Fruit fly (Drosophila melanogaster) whole organism, embryonic: ENCODE measurements around the gene CG43291.

ENCODE experiments used
- Blimp-1 ChIP-seq: fragments of 200-800 bp; sonication (Bioruptor generic); optimal IDR thresholded peaks from 3 replicates; lab custom pipeline; 2018; ENCODE audit warnings: missing biosample characterization, missing genetic modification characterization, mild to moderate bottlenecking, moderate library complexity, missing genetic modification reagents
- Bteb2 ChIP-seq: fragments of 200-800 bp; sonication (Bioruptor generic); optimal IDR thresholded peaks from 2 replicates; lab custom pipeline; 2016; ENCODE audit warnings: missing biosample characterization, missing genetic modification characterization
- CG10209 ChIP-seq: fragments of 200-800 bp; sonication (Bioruptor generic); optimal IDR thresholded peaks from 3 replicates; lab custom pipeline; 2017; ENCODE audit warnings: missing biosample characterization, mild to moderate bottlenecking, missing genetic modification characterization, missing genetic modification reagents
- CG11560 ChIP-seq: fragments of 200-800 bp; sonication (Bioruptor generic); IDR thresholded peaks from 3 replicates; pipeline ENCODE4 v1.3.6; 2022; ENCODE audit warnings: missing biosample characterization, missing genetic modification characterization
- CG11695 ChIP-seq: fragments of 200-800 bp; sonication (Bioruptor generic); IDR thresholded peaks from 3 replicates; pipeline ENCODE4 v1.3.6; 2022; ENCODE audit warnings: missing biosample characterization, missing genetic modification characterization
- CG11723 ChIP-seq: fragments of 200-800 bp; sonication (Bioruptor generic); optimal IDR thresholded peaks from 2 replicates; lab custom pipeline; 2017; ENCODE audit warnings: missing biosample characterization, mild to moderate bottlenecking, missing genetic modification characterization
- CG12744 ChIP-seq: fragments of 200-800 bp; sonication (Bioruptor generic); optimal IDR thresholded peaks from 2 replicates; lab custom pipeline; 2016; ENCODE audit warnings: missing biosample characterization, missing genetic modification characterization
- CG15601 ChIP-seq: fragments of 200-800 bp; sonication (Bioruptor generic); optimal IDR thresholded peaks from 3 replicates; lab custom pipeline; 2019; ENCODE audit warnings: missing biosample characterization, mild to moderate bottlenecking, missing genetic modification characterization, moderate library complexity
- CG1792 ChIP-seq: fragments of 200-800 bp; sonication (Bioruptor generic); optimal IDR thresholded peaks from 2 replicates; lab custom pipeline; 2016; ENCODE audit warnings: missing biosample characterization, missing genetic modification characterization
- CG18262 ChIP-seq: fragments of 200-800 bp; optimal IDR thresholded peaks from 3 replicates; lab custom pipeline; 2019; ENCODE audit warnings: missing biosample characterization, mild to moderate bottlenecking, missing genetic modification characterization, moderate library complexity
- CG1832 ChIP-seq: fragments of 200-800 bp; sonication (Bioruptor generic); optimal IDR thresholded peaks from 2 replicates; lab custom pipeline; 2017; ENCODE audit warnings: missing biosample characterization, mild to moderate bottlenecking, missing genetic modification characterization, inconsistent platforms
- CG3726 ChIP-seq: fragments of 200-800 bp; sonication (Bioruptor generic); IDR thresholded peaks from 3 replicates; pipeline ENCODE4, ENCODE4 v1.3.6; 2022; ENCODE audit warnings: missing biosample characterization, missing genetic modification characterization
- CG4730 ChIP-seq: fragments of 200-800 bp; sonication (Bioruptor generic); IDR thresholded peaks from 2 replicates; pipeline ENCODE4 v1.3.6; 2022; ENCODE audit warnings: missing biosample characterization, missing genetic modification characterization
- CG5953 ChIP-seq: fragments of 200-800 bp; sonication (Bioruptor generic); IDR thresholded peaks from 2 replicates; pipeline ENCODE4 v1.3.6; 2022; ENCODE audit warnings: missing biosample characterization, missing genetic modification characterization
- CG6254 ChIP-seq: fragments of 200-800 bp; sonication (Bioruptor generic); optimal IDR thresholded peaks from 3 replicates; lab custom pipeline; 2017; ENCODE audit warnings: mild to moderate bottlenecking, missing biosample characterization, missing genetic modification reagents, missing genetic modification characterization
- CG6791 ChIP-seq: fragments of 200-800 bp; sonication (Bioruptor generic); IDR thresholded peaks from 3 replicates; pipeline ENCODE4 v1.3.6; 2022; ENCODE audit warnings: missing biosample characterization, missing genetic modification characterization; ENCODE audit not compliant: partially characterized antibody
- CG7357 ChIP-seq: fragments of 200-800 bp; sonication (Bioruptor generic); IDR thresholded peaks from 3 replicates; pipeline ENCODE4 v1.3.6; 2022; ENCODE audit warnings: missing biosample characterization, missing genetic modification characterization
- CG7372 ChIP-seq: fragments of 200-800 bp; sonication (Bioruptor generic); IDR thresholded peaks from 2 replicates; pipeline ENCODE4 v1.3.6; 2022; ENCODE audit warnings: missing biosample characterization, missing genetic modification characterization
- CG9876 ChIP-seq: fragments of 200-800 bp; sonication (Bioruptor generic); optimal IDR thresholded peaks from 2 replicates; lab custom pipeline; 2016; ENCODE audit warnings: missing biosample characterization, missing genetic modification characterization
- Camta ChIP-seq: fragments of 200-800 bp; sonication (Bioruptor generic); optimal IDR thresholded peaks from 2 replicates; lab custom pipeline; 2016; ENCODE audit warnings: missing biosample characterization, missing genetic modification characterization
- Doc3 ChIP-seq: fragments of 200-800 bp; sonication (Bioruptor generic); IDR thresholded peaks from 3 replicates; pipeline ENCODE4 v1.3.6; 2022; ENCODE audit warnings: missing biosample characterization, missing genetic modification characterization; ENCODE audit not compliant: partially characterized antibody
- Fer3 ChIP-seq: fragments of 200-800 bp; sonication (Bioruptor generic); optimal IDR thresholded peaks from 2 replicates; lab custom pipeline; 2018; ENCODE audit warnings: missing biosample characterization, mild to moderate bottlenecking, missing genetic modification characterization, moderate library complexity
- Hey ChIP-seq: fragments of 200-800 bp; sonication (Bioruptor generic); optimal IDR thresholded peaks from 3 replicates; lab custom pipeline; 2018; ENCODE audit warnings: missing biosample characterization, mild to moderate bottlenecking, missing genetic modification characterization
- Hmx ChIP-seq: fragments of 200-800 bp; sonication (Bioruptor generic); optimal IDR thresholded peaks from 2 replicates; lab custom pipeline; 2016; ENCODE audit warnings: missing biosample characterization, missing genetic modification characterization
- Hr3 ChIP-seq: fragments of 200-800 bp; sonication (Bioruptor generic); optimal IDR thresholded peaks from 3 replicates; lab custom pipeline; 2016; ENCODE audit warnings: missing biosample characterization, missing genetic modification characterization
- Kr ChIP-seq: fragments of 200-800 bp; sonication (Bioruptor generic); optimal IDR thresholded peaks from 2 replicates; lab custom pipeline; 2017; ENCODE audit warnings: missing biosample characterization, mild to moderate bottlenecking, missing genetic modification characterization
- Lim3 ChIP-seq: fragments of 200-800 bp; sonication (Bioruptor generic); IDR thresholded peaks from 2 replicates; pipeline ENCODE4 v1.3.6; 2022; ENCODE audit warnings: missing biosample characterization, missing genetic modification characterization
- PHDP ChIP-seq: fragments of 200-800 bp; sonication (Bioruptor generic); optimal IDR thresholded peaks from 3 replicates; lab custom pipeline; 2018; ENCODE audit warnings: missing biosample characterization, mild to moderate bottlenecking, missing genetic modification characterization, moderate library complexity
- Ravus ChIP-seq: fragments of 200-800 bp; sonication (Bioruptor generic); IDR thresholded peaks from 2 replicates; pipeline ENCODE4 v1.3.6; 2022; ENCODE audit warnings: missing biosample characterization, missing genetic modification characterization
- Trl ChIP-seq, 3 experiments: fragments of >200 bp in 2 of 3; fragments of 200-800 bp in 1 of 3; sonication (Bioruptor generic) in 1 of 3; optimal IDR thresholded peaks; 2 replicates in 1 of 3; 3 replicates in 2 of 3; lab custom pipeline; 2016 to 2017; ENCODE audit warnings: missing biosample characterization in 1 of 3, missing genetic modification characterization in 1 of 3
- Usf ChIP-seq: fragments of 200-800 bp; sonication (Bioruptor generic); optimal IDR thresholded peaks from 2 replicates; lab custom pipeline; 2017; ENCODE audit warnings: missing genotype, missing biosample characterization, missing genetic modification characterization
- ara ChIP-seq: fragments of 200-800 bp; sonication (Bioruptor generic); IDR thresholded peaks from 2 replicates; pipeline ENCODE4 v1.3.6; 2022; ENCODE audit warnings: missing biosample characterization, missing genetic modification characterization
- ase ChIP-seq: fragments of 200-800 bp; sonication (Bioruptor generic); IDR thresholded peaks from 3 replicates; pipeline ENCODE4 v1.3.6; 2022; ENCODE audit warnings: missing biosample characterization, missing genetic modification characterization
- ato ChIP-seq: fragments of 200-800 bp; sonication (Bioruptor generic); IDR thresholded peaks from 2 replicates; pipeline ENCODE4 v1.3.6; 2022; ENCODE audit warnings: missing biosample characterization, missing genetic modification characterization; ENCODE audit not compliant: partially characterized antibody
- bowl ChIP-seq: fragments of 200-800 bp; sonication (Bioruptor generic); IDR thresholded peaks from 2 replicates; pipeline ENCODE4 v1.3.6; 2022; ENCODE audit warnings: missing biosample characterization, missing genetic modification characterization
- chif ChIP-seq, 2 experiments: fragments of 200-800 bp; sonication (Bioruptor generic); optimal IDR thresholded peaks; 3 replicates each; lab custom pipeline; 2016; ENCODE audit warnings: missing biosample characterization in 2 of 2, missing genetic modification characterization in 2 of 2
- dmrt11E ChIP-seq: fragments of 200-800 bp; sonication (Bioruptor generic); optimal IDR thresholded peaks from 3 replicates; lab custom pipeline; 2018; ENCODE audit warnings: missing biosample characterization, mild to moderate bottlenecking, missing genetic modification characterization, moderate library complexity
- emc ChIP-seq: fragments of 200-800 bp; sonication (Bioruptor generic); optimal IDR thresholded peaks from 2 replicates; lab custom pipeline; 2016; ENCODE audit warnings: missing biosample characterization, missing genetic modification characterization
- fd64A ChIP-seq: fragments of 200-800 bp; sonication (Bioruptor generic); optimal IDR thresholded peaks from 3 replicates; lab custom pipeline; 2018; ENCODE audit warnings: missing biosample characterization, mild to moderate bottlenecking, missing genetic modification characterization
- fd96Cb ChIP-seq: fragments of 200-800 bp; sonication (Bioruptor generic); optimal IDR thresholded peaks from 2 replicates; lab custom pipeline; 2018; ENCODE audit warnings: missing biosample characterization, mild to moderate bottlenecking, missing genetic modification characterization, moderate library complexity
- hth ChIP-seq: fragments of >200 bp; optimal IDR thresholded peaks from 2 replicates; lab custom pipeline; 2017; ENCODE audit warnings: inconsistent platforms
- klu ChIP-seq: fragments of 200-800 bp; sonication (Bioruptor generic); IDR thresholded peaks from 2 replicates; pipeline ENCODE4 v1.3.6; 2022; ENCODE audit warnings: missing biosample characterization, missing genetic modification characterization
- lmd ChIP-seq: fragments of 200-800 bp; sonication (Bioruptor generic); IDR thresholded peaks from 2 replicates; pipeline ENCODE4 v1.3.6; 2022; ENCODE audit warnings: missing biosample characterization, missing genetic modification characterization
- lov ChIP-seq, 2 experiments: fragments of 200-800 bp in 1 of 2; fragments of >200 bp in 1 of 2; sonication (Bioruptor generic) in 1 of 2; IDR thresholded peaks in 1 of 2; optimal IDR thresholded peaks in 1 of 2; 2 replicates in 1 of 2; 3 replicates in 1 of 2; pipeline versions ENCODE4 v1.3.6 to Lab custom; 2017 to 2022; ENCODE audit warnings: missing biosample characterization in 1 of 2, missing genetic modification characterization in 1 of 2
- tin ChIP-seq: fragments of 200-800 bp; sonication (Bioruptor generic); optimal IDR thresholded peaks from 3 replicates; lab custom pipeline; 2016; ENCODE audit warnings: missing biosample characterization, missing genetic modification characterization
- tx ChIP-seq: fragments of 200-800 bp; sonication (Bioruptor generic); optimal IDR thresholded peaks from 2 replicates; lab custom pipeline; 2016; ENCODE audit warnings: missing biosample characterization, missing genetic modification characterization
- vnd ChIP-seq: fragments of 200-800 bp; sonication (Bioruptor generic); IDR thresholded peaks from 3 replicates; pipeline ENCODE4 v1.3.6; 2022; ENCODE audit warnings: missing biosample characterization, missing genetic modification characterization; ENCODE audit not compliant: partially characterized antibody
- z ChIP-seq: fragments of 200-800 bp; sonication (Bioruptor generic); IDR thresholded peaks from 3 replicates; pipeline ENCODE4 v1.3.6; 2022; ENCODE audit warnings: missing biosample characterization, missing genetic modification characterization
- zen ChIP-seq: fragments of 200-800 bp; sonication (Bioruptor generic); optimal IDR thresholded peaks from 3 replicates; lab custom pipeline; 2018; ENCODE audit warnings: missing biosample characterization, mild to moderate bottlenecking, missing genetic modification characterization, moderate library complexity

The CG43291 gene

DNA sequence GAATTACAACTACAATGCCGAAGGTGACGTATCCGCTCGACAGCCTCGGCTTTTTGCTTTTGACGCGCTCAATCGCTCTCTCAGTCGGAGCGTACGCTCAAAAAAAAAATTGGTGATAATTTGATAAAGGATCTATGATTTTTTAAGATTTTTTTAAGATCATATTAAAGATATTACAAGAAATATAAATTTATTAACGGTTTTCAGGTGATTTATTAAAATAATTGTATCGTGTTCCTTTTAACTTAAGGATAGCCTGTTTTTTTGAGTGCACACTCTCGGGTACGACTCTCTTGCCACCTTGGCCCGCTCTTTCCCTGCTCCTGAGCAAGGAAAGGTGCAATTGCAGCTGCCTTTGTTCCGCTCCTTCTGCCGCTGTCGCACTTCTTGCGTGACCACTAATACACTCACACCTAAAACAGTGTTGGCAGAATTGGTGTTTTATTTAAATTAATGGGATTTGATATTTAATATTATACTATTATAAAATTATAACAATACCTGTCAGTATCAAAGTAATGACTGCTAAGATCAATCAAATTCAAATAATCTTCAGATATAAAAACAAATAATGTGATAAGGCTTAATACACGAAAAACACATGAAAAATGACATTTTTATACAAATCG lies 33.5 kb upstream of the CG43291 start (continued):
- TF ChIP-seq CG5953 (GFP tag; lab: Robert Waterston, UW) (peak; percentile 76), PHDP (tag; lab: Kevin White, UChicago) (no peak), tin (GFP tag; lab: Kevin White, UChicago) (peak; percentile 74), CG12744 (no peak), CG9876 (GFP tag; lab: Kevin White, UChicago) (no peak), chif (GFP tag; optimal IDR thresholded peaks at IDR 0.05; lab: Kevin White, UChicago) (peak; percentile 18 to 40), CG6254 (GFP tag; lab: Kevin White, UChicago) (peak; percentile 71), fd64A (GFP tag; lab: Kevin White, UChicago) (no peak), lmd (GFP tag; lab: Robert Waterston, UW) (peak; percentile 74; the same call in 1 of the 2 replicates), Usf (peak; percentile 39), ara (GFP tag; lab: Robert Waterston, UW) (peak; percentile 87), Hr3 (GFP tag; lab: Kevin White, UChicago) (peak; percentile 58), CG7372 (GFP tag; lab: Robert Waterston, UW) (peak; percentile 72), hth (lab: Kevin White, UChicago) (no peak), CG1832 (peak; percentile 2), klu (GFP tag; lab: Robert Waterston, UW) (peak; percentile 45; the same call in 1 of the 2 replicates), Hey (no peak), fd96Cb (peak; percentile 63), Trl (optimal IDR thresholded peaks at IDR 0.05; lab: Kevin White, UChicago) (peak; percentile 42 to 68), Trl (GFP tag; optimal IDR thresholded peaks at IDR 0.05; lab: Kevin White, UChicago) (no peak), zen (tag; lab: Kevin White, UChicago) (peak; percentile 95), Camta (peak; percentile 7), CG6791 (GFP tag; lab: Robert Waterston, UW) (no peak), Kr (peak; percentile 79), Doc3 (GFP tag; lab: Robert Waterston, UW) (no peak), Lim3 (GFP tag; lab: Robert Waterston, UW) (no peak), CG11560 (tag; lab: Robert Waterston, UW) (0 out of 3 replicates have a peak, but pooled peaks have one; percentile 39), CG10209 (peak; percentile 86), Bteb2 (GFP tag; lab: Kevin White, UChicago) (no peak), CG15601 (no peak), Hmx (GFP tag; lab: Kevin White, UChicago) (no peak), tx (GFP tag; lab: Kevin White, UChicago) (no peak), CG3726 (GFP tag; lab: Robert Waterston, UW) (no peak), Blimp-1 (GFP tag; lab: Kevin White, UChicago) (no peak), dmrt11E (tag; lab: Kevin White, UChicago) (peak; percentile 91), ato (GFP tag; lab: Robert Waterston, UW) (no peak), CG11723 (GFP tag; lab: Kevin White, UChicago) (no peak), emc (no peak), vnd (GFP tag; lab: Robert Waterston, UW) (no peak), CG1792 (GFP tag; lab: Kevin White, UChicago) (no peak), CG11695 (GFP tag; lab: Robert Waterston, UW) (peak; percentile 89), bowl (GFP tag; lab: Robert Waterston, UW) (peak; percentile 61; the same call in 1 of the 2 replicates), ase (GFP tag; lab: Robert Waterston, UW) (peak; percentile 44; the same call in 2 of the 3 replicates), CG4730 (peak; percentile 68), Ravus (GFP tag; lab: Robert Waterston, UW) (peak; percentile 65), Fer3 (tag; lab: Kevin White, UChicago) (no peak), CG7357 (peak; percentile 66; the same call in 2 of the 3 replicates), CG18262 (tag; lab: Kevin White, UChicago) (peak; percentile 88), lov (optimal IDR thresholded peaks at IDR 0.05; lab: Kevin White, UChicago) (no peak), lov (GFP tag; IDR thresholded peaks at IDR 0.05; lab: Robert Waterston, UW) (peak; percentile 64; the same call in 1 of the 3 replicates), z (GFP tag; lab: Robert Waterston, UW) (peak; percentile 62; the same call in 2 of the 3 replicates)
